Fruit fly (Drosophila melanogaster) whole organism, embryonic: ENCODE results near the gene CG5541.

ENCODE experiments used
- Atf6 ChIP-seq: fragments of 200-800 bp; sonication (Bioruptor generic); IDR thresholded peaks from 2 replicates; pipeline ENCODE4 v1.3.6; 2022; ENCODE audit warnings: missing biosample characterization, missing genetic modification characterization
- BtbVII ChIP-seq: fragments of 200-800 bp; sonication (Bioruptor generic); optimal IDR thresholded peaks from 3 replicates; lab custom pipeline; 2017; ENCODE audit warnings: missing biosample characterization, mild to moderate bottlenecking, missing genetic modification characterization
- CG10654 ChIP-seq: fragments of 200-800 bp; sonication (Bioruptor generic); optimal IDR thresholded peaks from 2 replicates; lab custom pipeline; 2016; ENCODE audit warnings: missing biosample characterization, missing genetic modification characterization
- CG10959 ChIP-seq: fragments of 200-800 bp; sonication (Bioruptor generic); IDR thresholded peaks from 2 replicates; pipeline ENCODE4 v1.3.6; 2022; ENCODE audit warnings: missing biosample characterization, missing genetic modification characterization
- CG11398 ChIP-seq: fragments of 200-800 bp; sonication (Bioruptor generic); optimal IDR thresholded peaks from 2 replicates; lab custom pipeline; 2016; ENCODE audit warnings: missing biosample characterization, missing genetic modification characterization
- CG13624 ChIP-seq: fragments of 200-800 bp; sonication (Bioruptor generic); optimal IDR thresholded peaks from 2 replicates; lab custom pipeline; 2016; ENCODE audit warnings: missing biosample characterization, missing genetic modification characterization
- CG14014 ChIP-seq: fragments of 200-800 bp; sonication (Bioruptor generic); IDR thresholded peaks from 2 replicates; pipeline ENCODE4 v1.3.6; 2022; ENCODE audit warnings: missing biosample characterization, missing genetic modification characterization
- CG14860 ChIP-seq: fragments of 200-800 bp; sonication (Bioruptor generic); IDR thresholded peaks from 3 replicates; pipeline ENCODE4 v1.3.6; 2022; ENCODE audit warnings: missing biosample characterization, missing genetic modification characterization; ENCODE audit not compliant: partially characterized antibody
- CG17361 ChIP-seq: fragments of 200-800 bp; sonication (Bioruptor generic); IDR thresholded peaks from 3 replicates; pipeline ENCODE4 v1.3.6; 2022; ENCODE audit warnings: missing biosample characterization, missing genetic modification characterization
- CG2202 ChIP-seq: fragments of 200-800 bp; sonication (Bioruptor generic); optimal IDR thresholded peaks from 2 replicates; lab custom pipeline; 2018; ENCODE audit warnings: missing biosample characterization, mild to moderate bottlenecking, missing genetic modification characterization
- CG30403 ChIP-seq: fragments of 200-800 bp; sonication (Bioruptor generic); optimal IDR thresholded peaks from 3 replicates; lab custom pipeline; 2016; ENCODE audit warnings: missing biosample characterization, missing genetic modification characterization
- CG31441 ChIP-seq: fragments of 200-800 bp; sonication (Bioruptor generic); IDR thresholded peaks from 2 replicates; pipeline ENCODE4 v1.3.6; 2022; ENCODE audit warnings: missing biosample characterization, missing genetic modification characterization
- CG32767 ChIP-seq: fragments of 200-800 bp; sonication (Bioruptor generic); IDR thresholded peaks from 2 replicates; pipeline ENCODE4 v1.3.6; 2022; ENCODE audit warnings: missing biosample characterization, missing genetic modification characterization
- CG3281 ChIP-seq: fragments of 200-800 bp; sonication (Bioruptor generic); optimal IDR thresholded peaks from 3 replicates; lab custom pipeline; 2017; ENCODE audit warnings: missing biosample characterization, mild to moderate bottlenecking, missing genetic modification characterization
- CG5180 ChIP-seq: fragments of 200-800 bp; sonication (Bioruptor generic); optimal IDR thresholded peaks from 3 replicates; lab custom pipeline; 2017; ENCODE audit warnings: missing biosample characterization, missing genetic modification characterization, mild to moderate bottlenecking, moderate library complexity, missing genetic modification reagents
- CG7372 ChIP-seq: fragments of 200-800 bp; sonication (Bioruptor generic); IDR thresholded peaks from 2 replicates; pipeline ENCODE4 v1.3.6; 2022; ENCODE audit warnings: missing biosample characterization, missing genetic modification characterization
- CG7928 ChIP-seq: fragments of 200-800 bp; sonication (Bioruptor generic); optimal IDR thresholded peaks from 2 replicates; lab custom pipeline; 2017; ENCODE audit warnings: missing biosample characterization, mild to moderate bottlenecking, missing genetic modification characterization
- CG7987 ChIP-seq: fragments of 200-800 bp; sonication (Bioruptor generic); optimal IDR thresholded peaks from 2 replicates; lab custom pipeline; 2018; ENCODE audit warnings: missing biosample characterization, mild to moderate bottlenecking, missing genetic modification characterization, moderate library complexity
- CG9727 ChIP-seq: fragments of 200-800 bp; sonication (Bioruptor generic); optimal IDR thresholded peaks from 3 replicates; lab custom pipeline; 2017; ENCODE audit warnings: missing biosample characterization, mild to moderate bottlenecking, missing genetic modification characterization
- CG9876 ChIP-seq: fragments of 200-800 bp; sonication (Bioruptor generic); optimal IDR thresholded peaks from 2 replicates; lab custom pipeline; 2016; ENCODE audit warnings: missing biosample characterization, missing genetic modification characterization
- Camta ChIP-seq: fragments of 200-800 bp; sonication (Bioruptor generic); optimal IDR thresholded peaks from 2 replicates; lab custom pipeline; 2016; ENCODE audit warnings: missing biosample characterization, missing genetic modification characterization
- CoRest ChIP-seq: fragments of 200-800 bp; sonication (Bioruptor generic); optimal IDR thresholded peaks from 3 replicates; lab custom pipeline; 2018; ENCODE audit warnings: missing biosample characterization, mild to moderate bottlenecking, missing genetic modification characterization, moderate library complexity
- CrebB ChIP-seq: fragments of 200-800 bp; sonication (Bioruptor generic); optimal IDR thresholded peaks from 3 replicates; lab custom pipeline; 2018; ENCODE audit warnings: missing biosample characterization, mild to moderate bottlenecking, missing genetic modification characterization
- Hand ChIP-seq: fragments of 200-800 bp; sonication (Bioruptor generic); optimal IDR thresholded peaks from 2 replicates; lab custom pipeline; 2017; ENCODE audit warnings: mild to moderate bottlenecking, missing biosample characterization, missing genetic modification reagents, missing genetic modification characterization
- Hr51 ChIP-seq, 2 experiments: fragments of 200-800 bp; sonication (Bioruptor generic); optimal IDR thresholded peaks; 2 replicates in 1 of 2; 3 replicates in 1 of 2; lab custom pipeline; 2016 to 2018; ENCODE audit warnings: missing biosample characterization in 2 of 2, missing genetic modification characterization in 2 of 2, mild to moderate bottlenecking in 1 of 2, moderate library complexity in 1 of 2
- Hr78 ChIP-seq, 2 experiments: fragments of 200-800 bp in 1 of 2; fragments of >200 bp in 1 of 2; sonication (Bioruptor generic) in 1 of 2; optimal IDR thresholded peaks; 2 replicates each; lab custom pipeline; 2017 to 2019; ENCODE audit warnings: missing biosample characterization in 2 of 2, missing genetic modification characterization in 2 of 2, mild to moderate bottlenecking in 1 of 2, moderate library complexity in 1 of 2
- Ptx1 ChIP-seq: fragments of 200-800 bp; sonication (Bioruptor generic); IDR thresholded peaks from 2 replicates; pipeline ENCODE4 v1.3.6; 2022; ENCODE audit warnings: missing biosample characterization, missing genetic modification characterization
- Side ChIP-seq: fragments of 200-800 bp; sonication (Bioruptor generic); optimal IDR thresholded peaks from 2 replicates; lab custom pipeline; 2016; ENCODE audit warnings: missing biosample characterization, missing genetic modification characterization
- YL-1 ChIP-seq: fragments of 200-800 bp; sonication (Bioruptor generic); optimal IDR thresholded peaks from 3 replicates; lab custom pipeline; 2017; ENCODE audit warnings: missing biosample characterization, mild to moderate bottlenecking, missing genetic modification characterization
- eve ChIP-seq, 2 experiments: fragments of >200 bp; optimal IDR thresholded peaks; 2 replicates each; lab custom pipeline; 2017; ENCODE audit warnings: missing biosample characterization in 2 of 2, missing genetic modification characterization in 2 of 2
- ewg ChIP-seq: fragments of 200-800 bp; sonication (Bioruptor generic); optimal IDR thresholded peaks from 3 replicates; lab custom pipeline; 2017; ENCODE audit warnings: mild to moderate bottlenecking, missing biosample characterization, missing genetic modification reagents, missing genetic modification characterization
- gce ChIP-seq: fragments of 200-800 bp; sonication (Bioruptor generic); IDR thresholded peaks from 3 replicates; pipeline ENCODE4 v1.3.6; 2022; ENCODE audit warnings: missing biosample characterization, missing genetic modification characterization
- gcm2 ChIP-seq: fragments of 200-800 bp; sonication (Bioruptor generic); optimal IDR thresholded peaks from 2 replicates; lab custom pipeline; 2016; ENCODE audit warnings: missing biosample characterization, missing genetic modification characterization
- grn ChIP-seq: fragments of 200-800 bp; sonication (Bioruptor generic); optimal IDR thresholded peaks from 3 replicates; lab custom pipeline; 2017; ENCODE audit warnings: missing biosample characterization, missing genetic modification characterization
- gt ChIP-seq: fragments of 200-800 bp; sonication (Bioruptor generic); IDR thresholded peaks from 2 replicates; pipeline ENCODE4 v1.3.6; 2022; ENCODE audit warnings: missing biosample characterization, missing genetic modification characterization
- hbn ChIP-seq: fragments of 200-800 bp; sonication (Bioruptor generic); IDR thresholded peaks from 2 replicates; pipeline ENCODE4 v1.3.6; 2022; ENCODE audit warnings: missing biosample characterization, missing genetic modification characterization; ENCODE audit not compliant: partially characterized antibody
- kay ChIP-seq: fragments of 200-800 bp; sonication (Bioruptor generic); optimal IDR thresholded peaks from 2 replicates; lab custom pipeline; 2016; ENCODE audit warnings: missing biosample characterization, missing genetic modification characterization
- lola ChIP-seq, 3 experiments: fragments of >200 bp in 2 of 3; fragments of 200-800 bp in 1 of 3; sonication (Bioruptor generic) in 1 of 3; optimal IDR thresholded peaks; 2 replicates each; lab custom pipeline; 2017 to 2019; ENCODE audit warnings: missing biosample characterization in 3 of 3, missing genetic modification characterization in 3 of 3, mild to moderate bottlenecking in 1 of 3, moderate library complexity in 1 of 3
- onecut ChIP-seq: fragments of 200-800 bp; sonication (Bioruptor generic); IDR thresholded peaks from 2 replicates; pipeline ENCODE4 v1.3.6; 2022; ENCODE audit warnings: missing biosample characterization, missing genetic modification characterization
- pan ChIP-seq, 4 experiments: fragments of >200 bp in 3 of 4; fragments of 200-800 bp in 1 of 4; sonication (Bioruptor generic) in 1 of 4; optimal IDR thresholded peaks in 3 of 4; IDR thresholded peaks in 1 of 4; 2 replicates each; pipeline versions ENCODE4 v1.3.6 to Lab custom; 2017 to 2022; ENCODE audit warnings: missing biosample characterization in 2 of 4, missing genetic modification characterization in 2 of 4, mixed read lengths in 1 of 4
- peb ChIP-seq: fragments of 200-800 bp; sonication (Bioruptor generic); IDR thresholded peaks from 2 replicates; pipeline ENCODE4 v1.3.6; 2022; ENCODE audit warnings: missing biosample characterization, missing genetic modification characterization
- pzg ChIP-seq: fragments of 200-800 bp; sonication (Bioruptor generic); optimal IDR thresholded peaks from 3 replicates; lab custom pipeline; 2018; ENCODE audit warnings: missing biosample characterization, mild to moderate bottlenecking, missing genetic modification characterization, moderate library complexity
- row ChIP-seq: fragments of 200-800 bp; sonication (Bioruptor generic); IDR thresholded peaks from 3 replicates; pipeline ENCODE4 v1.3.6; 2022; ENCODE audit warnings: missing biosample characterization, missing genetic modification characterization
- sc ChIP-seq, 3 experiments: fragments of >200 bp in 2 of 3; fragments of 200-800 bp in 1 of 3; sonication (Bioruptor generic) in 1 of 3; optimal IDR thresholded peaks; 2 replicates in 2 of 3; 3 replicates in 1 of 3; lab custom pipeline; 2017; ENCODE audit warnings: mild to moderate bottlenecking in 1 of 3, missing biosample characterization in 1 of 3, missing genetic modification characterization in 1 of 3, missing genetic modification reagents in 1 of 3
- scrt ChIP-seq: fragments of 200-800 bp; sonication (Bioruptor generic); optimal IDR thresholded peaks from 2 replicates; lab custom pipeline; 2018; ENCODE audit warnings: missing biosample characterization, mild to moderate bottlenecking, missing genetic modification characterization, moderate library complexity
- tup ChIP-seq: fragments of 200-800 bp; sonication (Bioruptor generic); optimal IDR thresholded peaks from 2 replicates; lab custom pipeline; 2016; ENCODE audit warnings: missing biosample characterization, mild to moderate bottlenecking, missing genetic modification characterization, moderate library complexity
- vnd ChIP-seq: fragments of 200-800 bp; sonication (Bioruptor generic); IDR thresholded peaks from 3 replicates; pipeline ENCODE4 v1.3.6; 2022; ENCODE audit warnings: missing biosample characterization, missing genetic modification characterization; ENCODE audit not compliant: partially characterized antibody

The CG5541 gene

DNA sequence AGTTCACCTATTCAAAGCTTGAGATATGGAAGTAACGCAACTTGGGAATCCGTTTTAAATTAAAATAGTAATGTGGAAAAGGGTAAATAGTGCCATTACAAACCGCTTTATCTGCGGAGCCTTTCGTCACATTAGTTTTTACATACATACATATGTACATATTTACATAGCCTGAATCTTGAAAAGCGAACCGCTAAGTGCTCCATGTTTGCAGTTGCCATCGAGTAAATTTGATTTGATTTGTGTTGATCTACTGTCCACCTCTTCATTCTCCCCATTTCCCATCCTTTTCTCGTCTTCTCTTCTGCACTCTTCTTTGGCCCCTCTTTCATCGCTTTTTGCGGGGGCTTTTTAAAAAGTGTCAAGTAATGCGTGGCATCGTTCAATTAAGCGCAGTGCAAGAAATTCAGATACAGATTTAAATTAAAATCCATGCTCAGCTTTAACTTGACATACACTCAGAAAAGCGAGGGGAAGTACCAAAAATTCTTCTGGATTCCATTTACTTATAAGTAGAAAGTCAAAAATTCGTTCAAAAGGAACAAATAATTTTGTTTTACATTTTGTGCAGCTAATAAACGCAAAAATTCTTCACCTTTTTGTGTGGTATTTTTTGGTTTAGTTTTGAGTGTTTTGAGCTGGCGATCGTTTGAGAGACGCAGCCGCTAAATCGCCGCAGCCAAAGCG is 767 bp upstream of the CG5541 start (continued):
- no peak for TF ChIP-seq CG14860 (GFP tag; lab: Robert Waterston, UW)
- TF ChIP-seq Ptx1 (GFP tag; lab: Robert Waterston, UW), result no peak
- TF ChIP-seq grn (GFP tag; lab: Kevin White, UChicago), result peak; percentile 86
- peak; percentile 72 for TF ChIP-seq gcm2 (GFP tag; lab: Kevin White, UChicago)
- TF ChIP-seq CG7372 (GFP tag; lab: Robert Waterston, UW), result no peak; the same call in 1 of the 2 replicates
- TF ChIP-seq pzg (GFP tag; lab: Kevin White, UChicago), result no peak
- TF ChIP-seq peb (GFP tag; lab: Robert Waterston, UW), result peak; percentile 55
- TF ChIP-seq gt (GFP tag; lab: Robert Waterston, UW), result no peak
- peak; percentile 57; the same call in 2 of the 3 replicates for TF ChIP-seq CG17361 (GFP tag; lab: Robert Waterston, UW)
- peak; percentile 88 for TF ChIP-seq BtbVII (GFP tag; lab: Kevin White, UChicago)
- peak; percentile 87 for TF ChIP-seq CG5180
- peak; percentile 40; the same call in 1 of the 2 replicates for TF ChIP-seq CG10959 (GFP tag; lab: Robert Waterston, UW)
- peak; percentile 87 for TF ChIP-seq YL-1 (GFP tag; lab: Kevin White, UChicago)
- TF ChIP-seq ewg (GFP tag; lab: Kevin White, UChicago), result peak; percentile 77
- TF ChIP-seq CrebB, result peak; percentile 91
- TF ChIP-seq Camta (GFP tag; lab: Kevin White, UChicago), result peak; percentile 89
- TF ChIP-seq CG7928 (GFP tag; lab: Kevin White, UChicago), result peak; percentile 61
- TF ChIP-seq CG9876 (GFP tag; lab: Kevin White, UChicago), result peak; percentile 58
- TF ChIP-seq CG32767, result peak; percentile 60
- peak; percentile 85 for TF ChIP-seq onecut (GFP tag; lab: Robert Waterston, UW)
- peak; percentile 83 for TF ChIP-seq CG10654
- peak; percentile 74 for TF ChIP-seq CG3281 (GFP tag; lab: Kevin White, UChicago)
- peak; percentile 84; the same call in 1 of the 2 replicates for TF ChIP-seq CG14014
- peak; percentile 79 for TF ChIP-seq Side (GFP tag; lab: Kevin White, UChicago)
- peak; percentile 79 for TF ChIP-seq CG9727 (GFP tag; lab: Kevin White, UChicago)
- peak; percentile 90 for TF ChIP-seq gce
- TF ChIP-seq Hr78 (GFP tag; optimal IDR thresholded peaks at IDR 0.05; lab: Kevin White, UChicago), result peak in 1 of 2 experiments; percentile 52
- TF ChIP-seq CG11398 (GFP tag; lab: Kevin White, UChicago), result peak; percentile 89
- TF ChIP-seq vnd, result no peak
- peak; percentile 55 for TF ChIP-seq Hand
- peak in 1 of 3 experiments; percentile 63 for TF ChIP-seq lola (GFP tag; optimal IDR thresholded peaks at IDR 0.05; lab: Kevin White, UChicago)
- peak; percentile 89 for TF ChIP-seq CG2202 (tag; lab: Kevin White, UChicago)
- TF ChIP-seq sc (optimal IDR thresholded peaks at IDR 0.05; lab: Kevin White, UChicago), result no peak
- peak; percentile 90 for TF ChIP-seq sc (GFP tag; optimal IDR thresholded peaks at IDR 0.05; lab: Kevin White, UChicago)
- peak; percentile 65 for TF ChIP-seq CoRest
- TF ChIP-seq tup (GFP tag; lab: Kevin White, UChicago), result peak; percentile 90
- peak; percentile 78 for TF ChIP-seq Atf6 (GFP tag; lab: Robert Waterston, UW)
- peak; percentile 77 for TF ChIP-seq kay
- peak; percentile 10 for TF ChIP-seq CG30403 (GFP tag; lab: Kevin White, UChicago)
- peak; percentile 52 to 57 for TF ChIP-seq Hr51 (GFP tag; optimal IDR thresholded peaks at IDR 0.05; lab: Kevin White, UChicago)
- no peak for TF ChIP-seq hbn (GFP tag; lab: Robert Waterston, UW)
- TF ChIP-seq CG13624 (GFP tag; lab: Kevin White, UChicago), result peak; percentile 34
- TF ChIP-seq pan (optimal IDR thresholded peaks at IDR 0.05; lab: Kevin White, UChicago), result no peak
- TF ChIP-seq pan (GFP tag; optimal IDR thresholded peaks at IDR 0.05 in 1 of 2, IDR thresholded peaks at IDR 0.05 in 1 of 2), result peak in 1 of 2 experiments; percentile 83
- peak; percentile 73 for TF ChIP-seq CG31441
- peak in 1 of 2 experiments; percentile 82 for TF ChIP-seq eve (GFP tag; optimal IDR thresholded peaks at IDR 0.05; lab: Kevin White, UChicago)
- TF ChIP-seq CG7987 (GFP tag; lab: Kevin White, UChicago), result peak; percentile 95
- TF ChIP-seq scrt, result peak; percentile 69
- no peak for TF ChIP-seq row (GFP tag; lab: Robert Waterston, UW)
